Fruit fly (Drosophila melanogaster) whole organism, embryonic: ENCODE measurements around the gene mof.

Experiments
- Bgb ChIP-seq: fragments of 200-800 bp; sonication (Bioruptor generic); IDR thresholded peaks from 2 replicates; pipeline ENCODE4 v1.3.6; 2022; ENCODE audit warnings: missing biosample characterization, missing genetic modification characterization; ENCODE audit not compliant: partially characterized antibody
- CG12659 ChIP-seq: fragments of 200-800 bp; sonication (Bioruptor generic); optimal IDR thresholded peaks from 3 replicates; lab custom pipeline; 2017; ENCODE audit warnings: mild to moderate bottlenecking, missing biosample characterization, missing genetic modification reagents, missing genetic modification characterization
- CG13287 ChIP-seq: fragments of 200-800 bp; sonication (Bioruptor generic); IDR thresholded peaks from 2 replicates; pipeline ENCODE4 v1.3.6; 2022; ENCODE audit warnings: missing biosample characterization, missing genetic modification characterization; ENCODE audit not compliant: partially characterized antibody
- CG15601 ChIP-seq: fragments of 200-800 bp; sonication (Bioruptor generic); optimal IDR thresholded peaks from 3 replicates; lab custom pipeline; 2019; ENCODE audit warnings: missing biosample characterization, mild to moderate bottlenecking, missing genetic modification characterization, moderate library complexity
- CG16779 ChIP-seq: fragments of 200-800 bp; sonication (Bioruptor generic); IDR thresholded peaks from 2 replicates; pipeline ENCODE4 v1.3.6; 2022; ENCODE audit warnings: missing biosample characterization, missing genetic modification characterization
- CG17361 ChIP-seq: fragments of 200-800 bp; sonication (Bioruptor generic); IDR thresholded peaks from 3 replicates; pipeline ENCODE4 v1.3.6; 2022; ENCODE audit warnings: missing biosample characterization, missing genetic modification characterization
- CG1832 ChIP-seq: fragments of 200-800 bp; sonication (Bioruptor generic); optimal IDR thresholded peaks from 2 replicates; lab custom pipeline; 2017; ENCODE audit warnings: missing biosample characterization, mild to moderate bottlenecking, missing genetic modification characterization, inconsistent platforms
- CG18599 ChIP-seq: fragments of 200-800 bp; sonication (Bioruptor generic); optimal IDR thresholded peaks from 3 replicates; lab custom pipeline; 2017; ENCODE audit warnings: missing biosample characterization, missing genetic modification characterization, mild to moderate bottlenecking, moderate library complexity, missing genetic modification reagents
- CG4360 ChIP-seq: fragments of 200-800 bp; sonication (Bioruptor generic); IDR thresholded peaks from 2 replicates; pipeline ENCODE4 v1.3.6; 2022; ENCODE audit warnings: missing biosample characterization, missing genetic modification characterization
- CG4854 ChIP-seq: fragments of 200-800 bp; sonication (Bioruptor generic); optimal IDR thresholded peaks from 2 replicates; lab custom pipeline; 2016; ENCODE audit warnings: missing biosample characterization, missing genetic modification characterization, inconsistent platforms
- CG7963 ChIP-seq: fragments of 200-800 bp; sonication (Bioruptor generic); IDR thresholded peaks from 3 replicates; pipeline ENCODE4 v1.3.6; 2022; ENCODE audit warnings: missing biosample characterization, missing genetic modification characterization; ENCODE audit not compliant: partially characterized antibody
- CG9817 ChIP-seq: fragments of 200-800 bp; sonication (Bioruptor generic); optimal IDR thresholded peaks from 2 replicates; lab custom pipeline; 2018; ENCODE audit warnings: missing biosample characterization, mild to moderate bottlenecking, missing genetic modification characterization, moderate library complexity
- CG9876 ChIP-seq: fragments of 200-800 bp; sonication (Bioruptor generic); optimal IDR thresholded peaks from 2 replicates; lab custom pipeline; 2016; ENCODE audit warnings: missing biosample characterization, missing genetic modification characterization
- CG9932 ChIP-seq: fragments of 200-800 bp; sonication (Bioruptor generic); IDR thresholded peaks from 2 replicates; pipeline ENCODE4 v1.3.6; 2022; ENCODE audit warnings: missing biosample characterization, missing genetic modification characterization
- Camta ChIP-seq: fragments of 200-800 bp; sonication (Bioruptor generic); optimal IDR thresholded peaks from 2 replicates; lab custom pipeline; 2016; ENCODE audit warnings: missing biosample characterization, missing genetic modification characterization
- D19B ChIP-seq: fragments of 200-800 bp; sonication (Bioruptor generic); optimal IDR thresholded peaks from 2 replicates; lab custom pipeline; 2017; ENCODE audit warnings: missing biosample characterization, mild to moderate bottlenecking, missing genetic modification characterization
- Deaf1 ChIP-seq: fragments of 200-800 bp; optimal IDR thresholded peaks from 3 replicates; lab custom pipeline; 2019; ENCODE audit warnings: missing biosample characterization, mild to moderate bottlenecking, missing genetic modification characterization, moderate library complexity
- Gug ChIP-seq: fragments of 200-800 bp; sonication (Bioruptor generic); IDR thresholded peaks from 4 replicates; pipeline ENCODE4 v1.3.6; 2022; ENCODE audit warnings: missing biosample characterization, missing genetic modification characterization
- HLH54F ChIP-seq: fragments of 200-800 bp; sonication (Bioruptor generic); optimal IDR thresholded peaks from 3 replicates; lab custom pipeline; 2016; ENCODE audit warnings: missing biosample characterization, missing genetic modification characterization
- Hand ChIP-seq: fragments of 200-800 bp; sonication (Bioruptor generic); optimal IDR thresholded peaks from 2 replicates; lab custom pipeline; 2017; ENCODE audit warnings: mild to moderate bottlenecking, missing biosample characterization, missing genetic modification reagents, missing genetic modification characterization
- Hr3 ChIP-seq: fragments of 200-800 bp; sonication (Bioruptor generic); optimal IDR thresholded peaks from 3 replicates; lab custom pipeline; 2016; ENCODE audit warnings: missing biosample characterization, missing genetic modification characterization
- Lhr ChIP-seq: fragments of 200-800 bp; sonication (Bioruptor generic); optimal IDR thresholded peaks from 3 replicates; lab custom pipeline; 2017; ENCODE audit warnings: mild to moderate bottlenecking, missing biosample characterization, missing genetic modification reagents, missing genetic modification characterization
- Oli ChIP-seq: fragments of 200-800 bp; sonication (Bioruptor generic); optimal IDR thresholded peaks from 2 replicates; lab custom pipeline; 2018; ENCODE audit warnings: missing biosample characterization, mild to moderate bottlenecking, missing genetic modification characterization, moderate library complexity
- Rx ChIP-seq: fragments of 200-800 bp; sonication (Bioruptor generic); IDR thresholded peaks from 2 replicates; pipeline ENCODE4 v1.3.6; 2022; ENCODE audit warnings: missing biosample characterization, missing genetic modification characterization
- Six4 ChIP-seq: fragments of 200-800 bp; sonication (Bioruptor generic); optimal IDR thresholded peaks from 2 replicates; lab custom pipeline; 2016; ENCODE audit warnings: missing biosample characterization, missing genetic modification characterization
- Sox100B ChIP-seq: fragments of 200-800 bp; sonication (Bioruptor generic); optimal IDR thresholded peaks from 3 replicates; lab custom pipeline; 2018; ENCODE audit warnings: missing biosample characterization, mild to moderate bottlenecking, missing genetic modification characterization
- Spps ChIP-seq: fragments of 200-800 bp; sonication (Bioruptor generic); optimal IDR thresholded peaks from 2 replicates; lab custom pipeline; 2018; ENCODE audit warnings: missing biosample characterization, mild to moderate bottlenecking, missing genetic modification characterization
- Xrp1 ChIP-seq: fragments of 200-800 bp; sonication (Bioruptor generic); IDR thresholded peaks from 2 replicates; pipeline ENCODE4 v1.3.6; 2022; ENCODE audit warnings: missing biosample characterization, missing genetic modification characterization
- ato ChIP-seq: fragments of 200-800 bp; sonication (Bioruptor generic); IDR thresholded peaks from 2 replicates; pipeline ENCODE4 v1.3.6; 2022; ENCODE audit warnings: missing biosample characterization, missing genetic modification characterization; ENCODE audit not compliant: partially characterized antibody
- chinmo ChIP-seq: fragments of 200-800 bp; sonication (Bioruptor generic); IDR thresholded peaks from 4 replicates; pipeline ENCODE4 v1.3.6; 2022; ENCODE audit warnings: missing biosample characterization, missing genetic modification characterization; ENCODE audit not compliant: partially characterized antibody
- chm ChIP-seq: fragments of 200-800 bp; sonication (Bioruptor generic); IDR thresholded peaks from 2 replicates; pipeline ENCODE4 v1.3.6; 2022; ENCODE audit warnings: missing biosample characterization, missing genetic modification characterization
- dmrt11E ChIP-seq: fragments of 200-800 bp; sonication (Bioruptor generic); optimal IDR thresholded peaks from 3 replicates; lab custom pipeline; 2018; ENCODE audit warnings: missing biosample characterization, mild to moderate bottlenecking, missing genetic modification characterization, moderate library complexity
- dmrt99B ChIP-seq: fragments of 200-800 bp; sonication (Bioruptor generic); optimal IDR thresholded peaks from 2 replicates; lab custom pipeline; 2018; ENCODE audit warnings: missing biosample characterization, mild to moderate bottlenecking, missing genetic modification characterization, moderate library complexity
- dpn ChIP-seq, 2 experiments: fragments of 200-800 bp; sonication (Bioruptor generic); optimal IDR thresholded peaks; 3 replicates each; lab custom pipeline; 2016; ENCODE audit warnings: missing biosample characterization in 2 of 2, missing genetic modification characterization in 2 of 2
- gem ChIP-seq: fragments of 200-800 bp; sonication (Bioruptor generic); optimal IDR thresholded peaks from 2 replicates; lab custom pipeline; 2019; ENCODE audit warnings: missing biosample characterization, mild to moderate bottlenecking, missing genetic modification characterization, moderate library complexity
- grau ChIP-seq: fragments of 200-800 bp; optimal IDR thresholded peaks from 3 replicates; lab custom pipeline; 2019; ENCODE audit warnings: missing biosample characterization, mild to moderate bottlenecking, missing genetic modification characterization, moderate library complexity
- gsb ChIP-seq: fragments of 200-800 bp; sonication (Bioruptor generic); IDR thresholded peaks from 2 replicates; pipeline ENCODE4 v1.3.6; 2022; ENCODE audit warnings: missing biosample characterization, missing genetic modification characterization
- hkb ChIP-seq, 2 experiments: fragments of 200-800 bp in 1 of 2; fragments of >200 bp in 1 of 2; sonication (Bioruptor generic) in 1 of 2; IDR thresholded peaks in 1 of 2; optimal IDR thresholded peaks in 1 of 2; 2 replicates each; pipeline versions ENCODE4 v1.3.6 to Lab custom; 2017 to 2022; ENCODE audit warnings: missing biosample characterization in 1 of 2, missing genetic modification characterization in 1 of 2
- hth ChIP-seq: fragments of >200 bp; optimal IDR thresholded peaks from 2 replicates; lab custom pipeline; 2017; ENCODE audit warnings: inconsistent platforms
- nmo ChIP-seq: fragments of 200-800 bp; sonication (Bioruptor generic); optimal IDR thresholded peaks from 2 replicates; lab custom pipeline; 2018; ENCODE audit warnings: missing biosample characterization, mild to moderate bottlenecking, missing genetic modification characterization, moderate library complexity
- org-1 ChIP-seq: fragments of 200-800 bp; sonication (Bioruptor generic); optimal IDR thresholded peaks from 2 replicates; lab custom pipeline; 2017; ENCODE audit warnings: missing biosample characterization, missing genetic modification characterization
- peb ChIP-seq: fragments of 200-800 bp; sonication (Bioruptor generic); IDR thresholded peaks from 2 replicates; pipeline ENCODE4 v1.3.6; 2022; ENCODE audit warnings: missing biosample characterization, missing genetic modification characterization
- slou ChIP-seq: fragments of 200-800 bp; sonication (Bioruptor generic); optimal IDR thresholded peaks from 3 replicates; lab custom pipeline; 2016; ENCODE audit warnings: missing biosample characterization, missing genetic modification characterization
- sob ChIP-seq: fragments of 200-800 bp; sonication (Bioruptor generic); IDR thresholded peaks from 2 replicates; pipeline ENCODE4 v1.3.6; 2022; ENCODE audit warnings: missing biosample characterization, missing genetic modification characterization
- stwl ChIP-seq: fragments of 200-800 bp; sonication (Bioruptor generic); optimal IDR thresholded peaks from 3 replicates; lab custom pipeline; 2018; ENCODE audit warnings: missing biosample characterization, mild to moderate bottlenecking, missing genetic modification characterization, moderate library complexity
- tgo ChIP-seq: fragments of 200-800 bp; sonication (Bioruptor generic); IDR thresholded peaks from 3 replicates; pipeline ENCODE4 v1.3.6; 2022; ENCODE audit warnings: missing biosample characterization, missing genetic modification characterization
- tio ChIP-seq: fragments of 200-800 bp; sonication (Bioruptor generic); optimal IDR thresholded peaks from 2 replicates; lab custom pipeline; 2017; ENCODE audit warnings: missing biosample characterization, missing genetic modification characterization, inconsistent platforms
- twi ChIP-seq: fragments of 200-800 bp; optimal IDR thresholded peaks from 2 replicates; lab custom pipeline; 2019; ENCODE audit warnings: missing biosample characterization, mild to moderate bottlenecking, missing genetic modification characterization, moderate library complexity

The mof gene

dm6 chrX:5894529-5895487, 18.2 kb upstream of the mof start (continued):
- TF ChIP-seq Gug (peak; percentile 7; the same call in 1 of the 4 replicates), CG4360 (GFP tag; lab: Robert Waterston, UW) (no peak), twi (peak; percentile 83), dpn (GFP tag; optimal IDR thresholded peaks at IDR 0.05; lab: Kevin White, UChicago) (peak in 1 of 2 experiments; percentile 1), dmrt99B (peak; percentile 31), Sox100B (GFP tag; lab: Kevin White, UChicago) (peak; percentile 7), CG1832 (GFP tag; lab: Kevin White, UChicago) (no peak), CG17361 (GFP tag; lab: Robert Waterston, UW) (peak; percentile 30; the same call in 1 of the 3 replicates), Bgb (GFP tag; lab: Robert Waterston, UW) (no peak), CG7963 (GFP tag; lab: Robert Waterston, UW) (no peak), CG4854 (GFP tag; lab: Kevin White, UChicago) (no peak), CG9876 (GFP tag; lab: Kevin White, UChicago) (no peak), CG9932 (peak; percentile 44), CG9817 (tag; lab: Kevin White, UChicago) (peak; percentile 10), D19B (GFP tag; lab: Kevin White, UChicago) (peak; percentile 7), grau (tag; lab: Kevin White, UChicago) (peak; percentile 78), hth (lab: Kevin White, UChicago) (no peak), Hr3 (GFP tag; lab: Kevin White, UChicago) (no peak), org-1 (GFP tag; lab: Kevin White, UChicago) (no peak), Lhr (GFP tag; lab: Kevin White, UChicago) (no peak), gsb (GFP tag; lab: Robert Waterston, UW) (no peak), sob (GFP tag; lab: Robert Waterston, UW) (no peak), Deaf1 (tag; lab: Kevin White, UChicago) (no peak), Spps (tag; lab: Kevin White, UChicago) (no peak), stwl (tag; lab: Kevin White, UChicago) (peak; percentile 1), gem (tag; lab: Kevin White, UChicago) (peak; percentile 60), Six4 (GFP tag; lab: Kevin White, UChicago) (no peak), Xrp1 (GFP tag; lab: Robert Waterston, UW) (0 out of 2 replicates have a peak, but pooled peaks have one; percentile 9), HLH54F (no peak), hkb (optimal IDR thresholded peaks at IDR 0.05; lab: Kevin White, UChicago) (no peak), hkb (GFP tag; IDR thresholded peaks at IDR 0.05; lab: Robert Waterston, UW) (no peak), Rx (GFP tag; lab: Robert Waterston, UW) (no peak), Camta (GFP tag; lab: Kevin White, UChicago) (no peak), peb (GFP tag; lab: Robert Waterston, UW) (no peak), tgo (GFP tag; lab: Robert Waterston, UW) (no peak), chinmo (no peak), Hand (GFP tag; lab: Kevin White, UChicago) (no peak), ato (GFP tag; lab: Robert Waterston, UW) (no peak), Oli (tag; lab: Kevin White, UChicago) (peak; percentile 46), CG15601 (tag; lab: Kevin White, UChicago) (no peak), tio (GFP tag; lab: Kevin White, UChicago) (no peak), chm (GFP tag; lab: Robert Waterston, UW) (no peak), CG16779 (GFP tag; lab: Robert Waterston, UW) (no peak), nmo (peak; percentile 19), slou (no peak), CG18599 (peak; percentile 18), CG12659 (GFP tag; lab: Kevin White, UChicago) (no peak), CG13287 (GFP tag; lab: Robert Waterston, UW) (no peak), dmrt11E (tag; lab: Kevin White, UChicago) (peak; percentile 43)
